Fruit fly (Drosophila melanogaster) whole organism, adult: ENCODE data around the gene Prat2.

ENCODE experiments used
- CG12768 ChIP-seq: fragments of 200-800 bp; sonication (Bioruptor generic); optimal IDR thresholded peaks from 2 replicates; lab custom pipeline; 2017; ENCODE audit warnings: missing biosample characterization, missing genetic modification characterization, mild to moderate bottlenecking, moderate library complexity, missing genetic modification reagents
- CG1620 ChIP-seq: fragments of 200-800 bp; sonication (Bioruptor generic); optimal IDR thresholded peaks from 2 replicates; lab custom pipeline; 2016; ENCODE audit warnings: missing biosample characterization, missing genetic modification characterization
- CG33017 ChIP-seq: fragments of 200-800 bp; sonication (Bioruptor generic); optimal IDR thresholded peaks from 2 replicates; lab custom pipeline; 2018; ENCODE audit warnings: missing biosample characterization, mild to moderate bottlenecking, missing genetic modification characterization, moderate library complexity
- CG5204 ChIP-seq: fragments of 200-800 bp; sonication (Bioruptor generic); optimal IDR thresholded peaks from 2 replicates; lab custom pipeline; 2016; ENCODE audit warnings: missing biosample characterization, missing genetic modification characterization
- Crg-1 ChIP-seq: fragments of 200-800 bp; sonication (Bioruptor generic); optimal IDR thresholded peaks from 2 replicates; lab custom pipeline; 2016; ENCODE audit warnings: missing biosample characterization, missing genetic modification characterization
- Mnt ChIP-seq: fragments of 200-800 bp; sonication (Bioruptor generic); optimal IDR thresholded peaks from 2 replicates; lab custom pipeline; 2016; ENCODE audit warnings: missing biosample characterization, mild to moderate bottlenecking, missing genetic modification characterization
- cnc ChIP-seq, 2 experiments: fragments of >200 bp; optimal IDR thresholded peaks; 2 replicates each; lab custom pipeline; 2017

DNA sequence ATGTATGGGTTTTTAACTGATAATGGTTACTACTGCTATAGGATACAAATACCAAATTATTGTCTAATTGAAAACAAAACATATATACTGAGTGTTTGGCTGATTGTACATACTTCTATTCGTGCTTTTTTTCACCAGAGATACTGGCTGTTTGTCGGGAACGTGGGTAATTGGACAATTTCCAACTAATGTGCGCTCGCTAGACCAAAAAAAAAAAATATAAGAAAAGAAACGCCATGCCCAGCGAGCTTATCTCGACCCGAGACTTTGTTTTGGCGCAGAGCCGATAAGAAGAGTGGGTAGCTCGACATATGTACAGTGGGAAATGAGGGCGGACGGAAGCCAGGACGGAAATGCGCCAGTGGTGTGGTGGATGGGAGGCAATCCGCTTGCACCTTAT lies 48.5 kb upstream of the Prat2 start:
- TF ChIP-seq Mnt (GFP tag; lab: Kevin White, UChicago): peak; percentile 18
- no peak for TF ChIP-seq Crg-1 (GFP tag; lab: Kevin White, UChicago)
- TF ChIP-seq CG5204 (GFP tag; lab: Kevin White, UChicago): no peak
- TF ChIP-seq CG12768: no peak
- TF ChIP-seq CG33017 (tag; lab: Kevin White, UChicago): no peak
- no peak for TF ChIP-seq cnc (optimal IDR thresholded peaks at IDR 0.05; lab: Kevin White, UChicago)
- TF ChIP-seq CG1620: no peak
